Worm (Caenorhabditis elegans) whole organism, L1 larva: Measurements from ENCODE around the gene cal-1.

Experiments used
- C16A3.4 ChIP-seq: fragments of 150-350 bp; optimal IDR thresholded peaks from 2 replicates; lab custom pipeline; 2014; ENCODE audit warnings: missing biosample characterization, missing genetic modification characterization
- C34B4.2 ChIP-seq: sonication (generic microtip); optimal IDR thresholded peaks from 2 replicates; lab custom pipeline; 2017; ENCODE audit warnings: mild to moderate bottlenecking, missing genetic modification characterization, missing compliant biosample characterization
- F16B12.6 ChIP-seq: fragments of 150-350 bp; optimal IDR thresholded peaks from 2 replicates; lab custom pipeline; 2014; ENCODE audit warnings: missing biosample characterization, missing genetic modification characterization
- aha-1 ChIP-seq: fragments of 150-350 bp; optimal IDR thresholded peaks from 2 replicates; lab custom pipeline; 2014; ENCODE audit warnings: missing biosample characterization, missing genetic modification characterization
- blmp-1 ChIP-seq: fragments of 150-350 bp; optimal IDR thresholded peaks from 2 replicates; lab custom pipeline; 2014; ENCODE audit warnings: missing biosample characterization, missing genetic modification characterization
- ceh-8 ChIP-seq: fragments of 200-800 bp; sonication (Bioruptor generic); optimal IDR thresholded peaks from 2 replicates; lab custom pipeline; 2018; ENCODE audit warnings: mild to moderate bottlenecking, missing genetic modification characterization, moderate library complexity, missing compliant biosample characterization
- ceh-90 ChIP-seq: sonication (generic microtip); optimal IDR thresholded peaks from 2 replicates; lab custom pipeline; 2016; ENCODE audit warnings: missing genetic modification characterization, missing compliant biosample characterization
- dsc-1 ChIP-seq: sonication (generic microtip); optimal IDR thresholded peaks from 2 replicates; lab custom pipeline; 2016; ENCODE audit warnings: mild to moderate bottlenecking, missing genetic modification characterization, missing compliant biosample characterization
- efl-1 ChIP-seq, 4 experiments: fragments of 150-350 bp; optimal IDR thresholded peaks in 3 of 4; peaks in 1 of 4; 1 replicate in 1 of 4; 2 replicates in 3 of 4; lab custom pipeline; 2014; ENCODE audit warnings: missing biosample characterization in 2 of 4, missing genetic modification characterization in 2 of 4, missing genetic modification reagents in 2 of 4
- efl-3 ChIP-seq: fragments of 200-800 bp; sonication (Bioruptor generic); optimal IDR thresholded peaks from 2 replicates; lab custom pipeline; 2018; ENCODE audit warnings: mild to moderate bottlenecking, missing genetic modification characterization, missing compliant biosample characterization
- egl-13 ChIP-seq: sonication (generic microtip); optimal IDR thresholded peaks from 2 replicates; lab custom pipeline; 2016; ENCODE audit warnings: missing genotype, missing genetic modification reagents, missing genetic modification characterization, missing compliant biosample characterization
- elt-3 ChIP-seq, 6 experiments: fragments of 150-350 bp in 1 of 6; sonication (generic microtip); optimal IDR thresholded peaks; 2 replicates each; lab custom pipeline; 2017 to 2018; ENCODE audit warnings: missing biosample characterization in 6 of 6, missing genetic modification characterization in 6 of 6, inconsistent platforms in 1 of 6
- fkh-10 ChIP-seq: sonication (generic microtip); optimal IDR thresholded peaks from 2 replicates; lab custom pipeline; 2017; ENCODE audit warnings: missing biosample characterization, missing genetic modification reagents, missing genetic modification characterization
- fkh-8 ChIP-seq: sonication (generic microtip); optimal IDR thresholded peaks from 2 replicates; lab custom pipeline; 2016; ENCODE audit warnings: mild to moderate bottlenecking, missing genetic modification characterization, missing compliant biosample characterization
- irx-1 ChIP-seq: sonication (generic microtip); optimal IDR thresholded peaks from 2 replicates; lab custom pipeline; 2016; ENCODE audit warnings: missing genetic modification characterization, missing compliant biosample characterization
- isw-1 ChIP-seq: fragments of 200-800 bp; sonication (Bioruptor generic); IDR thresholded peaks from 2 replicates; pipeline ENCODE4 v1.3.6; 2022; ENCODE audit warnings: missing genetic modification characterization, missing compliant biosample characterization
- jun-1 ChIP-seq: fragments of 150-350 bp; optimal IDR thresholded peaks from 2 replicates; lab custom pipeline; 2014; ENCODE audit warnings: missing biosample characterization, missing genetic modification reagents, missing genetic modification characterization
- lin-14 ChIP-seq: fragments of 200-800 bp; sonication (Bioruptor generic); optimal IDR thresholded peaks from 2 replicates; lab custom pipeline; 2018; ENCODE audit warnings: mild to moderate bottlenecking, missing genetic modification characterization, moderate library complexity, missing compliant biosample characterization
- lin-15B ChIP-seq: fragments of 150-350 bp; sonication (generic microtip); optimal IDR thresholded peaks from 3 replicates; lab custom pipeline; 2014; ENCODE audit warnings: missing biosample characterization, missing genetic modification characterization
- lir-3 ChIP-seq: sonication (generic microtip); optimal IDR thresholded peaks from 2 replicates; lab custom pipeline; 2016; ENCODE audit warnings: mild to moderate bottlenecking, missing genetic modification characterization, moderate library complexity, missing compliant biosample characterization; ENCODE audit not compliant: poor library complexity
- mab-9 ChIP-seq: fragments of 200-800 bp; sonication (Bioruptor generic); IDR thresholded peaks from 2 replicates; pipeline ENCODE4 v1.3.6; 2022; ENCODE audit warnings: missing genetic modification reagents, missing genetic modification characterization, missing compliant biosample characterization
- mdl-1 ChIP-seq, 2 experiments: fragments of 150-350 bp; optimal IDR thresholded peaks; 2 replicates each; lab custom pipeline; 2014 to 2017; ENCODE audit warnings: missing biosample characterization in 2 of 2, missing genetic modification characterization in 2 of 2, inconsistent platforms in 1 of 2
- mef-2 ChIP-seq: fragments of 150-350 bp; optimal IDR thresholded peaks from 2 replicates; lab custom pipeline; 2014; ENCODE audit warnings: missing biosample characterization, missing genetic modification characterization
- mep-1 ChIP-seq: fragments of 150-350 bp; optimal IDR thresholded peaks from 2 replicates; lab custom pipeline; 2014; ENCODE audit warnings: missing biosample characterization, missing genetic modification characterization
- nhr-11 ChIP-seq: fragments of 150-350 bp; optimal IDR thresholded peaks from 2 replicates; lab custom pipeline; 2014; ENCODE audit warnings: missing biosample characterization, missing genetic modification characterization
- nhr-19 ChIP-seq: fragments of 200-800 bp; sonication (Bioruptor generic); conservative IDR thresholded peaks from 2 replicates; pipeline ENCODE4 v1.3.6; 2022; ENCODE audit warnings: missing genetic modification characterization, missing compliant biosample characterization
- nhr-20 ChIP-seq: sonication (generic microtip); optimal IDR thresholded peaks from 2 replicates; lab custom pipeline; 2016; ENCODE audit warnings: mild to moderate bottlenecking, missing genetic modification characterization, missing compliant biosample characterization
- nhr-237 ChIP-seq: fragments of 150-350 bp; optimal IDR thresholded peaks from 2 replicates; lab custom pipeline; 2014; ENCODE audit warnings: missing biosample characterization, missing genetic modification characterization
- nhr-28 ChIP-seq: fragments of 150-350 bp; optimal IDR thresholded peaks from 2 replicates; lab custom pipeline; 2014; ENCODE audit warnings: missing biosample characterization, missing genetic modification characterization
- nhr-47 ChIP-seq: sonication (generic microtip); optimal IDR thresholded peaks from 2 replicates; lab custom pipeline; 2016; ENCODE audit warnings: mild to moderate bottlenecking, missing genetic modification characterization, moderate library complexity, missing compliant biosample characterization
- nhr-71 ChIP-seq: sonication (generic microtip); optimal IDR thresholded peaks from 2 replicates; lab custom pipeline; 2016; ENCODE audit warnings: mild to moderate bottlenecking, missing genetic modification characterization, moderate library complexity, missing compliant biosample characterization
- nhr-85 ChIP-seq: sonication (generic microtip); peaks from one replicate; lab custom pipeline; 2016; ENCODE audit warnings: missing genetic modification characterization, inconsistent platforms, missing compliant biosample characterization
- nhr-90 ChIP-seq: sonication (generic microtip); optimal IDR thresholded peaks from 2 replicates; lab custom pipeline; 2016; ENCODE audit warnings: mild to moderate bottlenecking, missing genetic modification characterization, missing compliant biosample characterization; ENCODE audit not compliant: poor library complexity
- pax-3 ChIP-seq: fragments of 200-800 bp; sonication (Bioruptor generic); optimal IDR thresholded peaks from 2 replicates; lab custom pipeline; 2018; ENCODE audit warnings: mild to moderate bottlenecking, missing genetic modification characterization, moderate library complexity, missing compliant biosample characterization
- rnt-1 ChIP-seq: sonication (generic microtip); optimal IDR thresholded peaks from 2 replicates; lab custom pipeline; 2016; ENCODE audit warnings: mild to moderate bottlenecking, missing genetic modification characterization, moderate library complexity, missing compliant biosample characterization
- skn-1 ChIP-seq: fragments of 150-350 bp; optimal IDR thresholded peaks from 2 replicates; lab custom pipeline; 2014; ENCODE audit warnings: missing biosample characterization, missing genetic modification characterization
- snpc-4 ChIP-seq: fragments of 150-350 bp; optimal IDR thresholded peaks from 2 replicates; lab custom pipeline; 2014; ENCODE audit warnings: missing biosample characterization, missing genetic modification characterization
- sox-4 ChIP-seq: sonication (generic microtip); optimal IDR thresholded peaks from 2 replicates; lab custom pipeline; 2016; ENCODE audit warnings: missing genetic modification characterization, missing compliant biosample characterization
- sptf-1 ChIP-seq: fragments of 150-350 bp; optimal IDR thresholded peaks from 2 replicates; lab custom pipeline; 2014; ENCODE audit warnings: missing biosample characterization, missing genetic modification characterization
- swsn-7 ChIP-seq: sonication (generic microtip); optimal IDR thresholded peaks from 2 replicates; lab custom pipeline; 2016; ENCODE audit warnings: missing genetic modification characterization, missing compliant biosample characterization
- unc-130 ChIP-seq: fragments of 150-350 bp; optimal IDR thresholded peaks from 2 replicates; lab custom pipeline; 2017; ENCODE audit warnings: missing biosample characterization, missing genetic modification characterization, inconsistent platforms
- unc-62 ChIP-seq: fragments of 150-350 bp; optimal IDR thresholded peaks from 2 replicates; lab custom pipeline; 2014; ENCODE audit warnings: missing biosample characterization, missing genetic modification reagents, missing genetic modification characterization
- unc-86 ChIP-seq: sonication (generic microtip); optimal IDR thresholded peaks from 2 replicates; lab custom pipeline; 2016; ENCODE audit warnings: missing genetic modification characterization, missing compliant biosample characterization
- vab-15 ChIP-seq: sonication (generic microtip); optimal IDR thresholded peaks from 2 replicates; lab custom pipeline; 2017; ENCODE audit warnings: missing genotype, mild to moderate bottlenecking, missing genetic modification characterization, missing compliant biosample characterization
- zip-4 ChIP-seq: fragments of 200-800 bp; sonication (Bioruptor generic); optimal IDR thresholded peaks from 2 replicates; lab custom pipeline; 2018; ENCODE audit warnings: mild to moderate bottlenecking, missing genetic modification characterization, moderate library complexity, missing compliant biosample characterization
- ztf-4 ChIP-seq: fragments of 150-350 bp; optimal IDR thresholded peaks from 2 replicates; lab custom pipeline; 2014; ENCODE audit warnings: missing biosample characterization, missing genetic modification characterization

cal-1 gene

ce11 chrV:12517148-12517547 is at the start of gene cal-1:
Gene cal-1, minus strand, starts transcription at chrV:12517248.
- TF ChIP-seq irx-1 (no peak), mab-9 (GFP tag; lab: Robert Waterston, UW) (no peak), skn-1 (tag; lab: Kevin White, UChicago) (no peak)
- TF ChIP-seq, all 84 proteins: peak for 0

ce11 chrV:12564902-12565301 is 47.9 kb upstream of the cal-1 start:
- no peak for TF ChIP-seq nhr-85 (tag; lab: Kevin White, UChicago)
- peak; percentile 31 for TF ChIP-seq fkh-8 (tag; lab: Kevin White, UChicago)
- TF ChIP-seq pax-3 (tag; lab: Kevin White, UChicago): peak; percentile 84
- peak; percentile 78 for TF ChIP-seq dsc-1 (tag; lab: Kevin White, UChicago)
- peak; percentile 15 for TF ChIP-seq sox-4
- peak; percentile 10 for TF ChIP-seq nhr-47 (tag; lab: Kevin White, UChicago)
- no peak for TF ChIP-seq C34B4.2
- TF ChIP-seq, all 84 proteins: peak for 5

ce11 chrV:12563187-12563586 is 46.1 kb upstream of the cal-1 start, which contains the start of gene mrps-5:
Gene mrps-5, plus strand, starts transcription at chrV:12563487.
- TF ChIP-seq skn-1 (tag; lab: Kevin White, UChicago) (no peak), nhr-47 (tag; lab: Kevin White, UChicago) (no peak), isw-1 (GFP tag; lab: Robert Waterston, UW) (no peak), zip-4 (GFP tag; lab: Kevin White, UChicago) (no peak), vab-15 (tag; lab: Kevin White, UChicago) (no peak), nhr-11 (tag; lab: Kevin White, UChicago) (no peak), sptf-1 (tag; lab: Kevin White, UChicago) (no peak), egl-13 (tag; lab: Kevin White, UChicago) (no peak), blmp-1 (tag; lab: Kevin White, UChicago) (no peak), swsn-7 (tag; lab: Kevin White, UChicago) (no peak), lin-15B (tag; lab: Kevin White, UChicago) (no peak)

- TF ChIP-seq nhr-237 (no peak), unc-62 (no peak), elt-3 (tag; optimal IDR thresholded peaks at IDR 0.05; lab: Kevin White, UChicago) (no peak), lin-15B (tag; lab: Kevin White, UChicago) (no peak), sptf-1 (tag; lab: Kevin White, UChicago) (no peak), swsn-7 (tag; lab: Kevin White, UChicago) (peak; percentile 25), nhr-90 (peak; percentile 29), ztf-4 (tag; lab: Kevin White, UChicago) (no peak), C16A3.4 (no peak), nhr-28 (no peak), zip-4 (GFP tag; lab: Kevin White, UChicago) (no peak), aha-1 (tag; lab: Kevin White, UChicago) (no peak), lir-3 (tag; lab: Kevin White, UChicago) (no peak), F16B12.6 (tag; lab: Kevin White, UChicago) (peak; percentile 1), mdl-1 (tag; optimal IDR thresholded peaks at IDR 0.05; lab: Kevin White, UChicago) (no peak), efl-3 (GFP tag; lab: Kevin White, UChicago) (no peak), mef-2 (tag; lab: Kevin White, UChicago) (no peak), blmp-1 (tag; lab: Kevin White, UChicago) (peak; percentile 30), fkh-10 (GFP tag; lab: Kevin White, UChicago) (no peak), efl-1 (optimal IDR thresholded peaks at IDR 0.05; lab: Kevin White, UChicago) (peak in 1 of 2 experiments; percentile 41), efl-1 (GFP tag; optimal IDR thresholded peaks at IDR 0.05 in 1 of 2; lab: Kevin White, UChicago) (peak in 1 of 2 experiments; percentile 40), mep-1 (tag; lab: Kevin White, UChicago) (peak; percentile 42), lin-14 (GFP tag; lab: Kevin White, UChicago) (no peak), jun-1 (tag; lab: Kevin White, UChicago) (no peak), nhr-20 (tag; lab: Kevin White, UChicago) (peak; percentile 12), rnt-1 (tag; lab: Kevin White, UChicago) (peak; percentile 14), nhr-19 (GFP tag; lab: Robert Waterston, UW) (peak; percentile 22), unc-130 (no peak), ceh-90 (tag; lab: Kevin White, UChicago) (no peak), ceh-8 (no peak), vab-15 (tag; lab: Kevin White, UChicago) (no peak), nhr-71 (tag; lab: Kevin White, UChicago) (peak; percentile 38), isw-1 (GFP tag; lab: Robert Waterston, UW) (no peak), snpc-4 (tag; lab: Kevin White, UChicago) (no peak), unc-86 (tag; lab: Kevin White, UChicago) (no peak)
Observed at ce11 chrV:12560328-12560782, 43.3 kb upstream of the cal-1 start, which contains the start of gene sel-1. Gene sel-1, plus strand, starts transcription at chrV:12560732.
